Worm (Caenorhabditis elegans) whole organism, L3 larva: Measurements from ENCODE around the gene C17H11.1.

Experiments used
- egl-5 ChIP-seq: fragments of 150-350 bp; optimal IDR thresholded peaks from 2 replicates; lab custom pipeline; 2017; ENCODE audit warnings: missing biosample characterization, missing genetic modification reagents, missing genetic modification characterization, inconsistent platforms
- ztf-4 ChIP-seq: fragments of 150-350 bp; optimal IDR thresholded peaks from 2 replicates; lab custom pipeline; 2014; ENCODE audit warnings: missing biosample characterization, missing genetic modification characterization

The C17H11.1 gene

ce11 chrX:8229221-8229620 lies 55.5 kb downstream of the C17H11.1 start:
- TF ChIP-seq ztf-4 (no peak), egl-5 (tag; lab: Kevin White, UChicago) (no peak)
